Worm (Caenorhabditis elegans): ENCODE measurements around the gene F14H3.15.
"Not testable (repeated sequence)": the region's sequence is repeated elsewhere in the genome, so short reads cannot be mapped to it uniquely, and the experiment has no call there.

ce11 chrV:16041925-16042742, 17.9 kb downstream of the F14H3.15 start, which contains the start of the genes his-2 and his-1:
- TF ChIP-seq T22C8.4 (GFP tag; IDR thresholded peaks at IDR 0.05), result not testable (repeated sequence)
- 0 out of 2 replicates have a peak, but pooled peaks have one; percentile 35 for TF ChIP-seq ztf-23 (GFP tag; IDR thresholded peaks at IDR 0.05)
- peak; percentile 81 for TF ChIP-seq flt-1 (GFP tag; IDR thresholded peaks at IDR 0.05)
